Fruit fly (Drosophila melanogaster): Measurements from ENCODE around the gene CG1116.

The CG1116 gene

dm6 chr3R:5256462-5257146 lies 37.1 kb downstream of the CG1116 start, which contains the start of the genes Enoph and Hph (continued):
- peak; percentile 47 for TF ChIP-seq hbn (GFP tag; IDR thresholded peaks at IDR 0.05; ENCODE audit: partially characterized antibody)
- TF ChIP-seq CG6254 (GFP tag; optimal IDR thresholded peaks at IDR 0.05) = peak; percentile 32
- peak; percentile 56 for TF ChIP-seq fd96Cb (tag; optimal IDR thresholded peaks at IDR 0.05)
- no peak for TF ChIP-seq CG11398 (GFP tag; optimal IDR thresholded peaks at IDR 0.05)
- TF ChIP-seq zf30C (GFP tag; optimal IDR thresholded peaks at IDR 0.05) = no peak
- TF ChIP-seq gcm2 (GFP tag; optimal IDR thresholded peaks at IDR 0.05) = peak; percentile 40
- peak; percentile 71; the same call in 1 of the 2 replicates for TF ChIP-seq unc-4 (GFP tag; IDR thresholded peaks at IDR 0.05; ENCODE audit: partially characterized antibody)
- TF ChIP-seq CG7556 (GFP tag; optimal IDR thresholded peaks at IDR 0.05) = peak; percentile 58
- no peak for TF ChIP-seq MTF-1 (GFP tag; optimal IDR thresholded peaks at IDR 0.05; ENCODE audit: borderline replicate concordance)
- peak; percentile 79 for TF ChIP-seq lilli (GFP tag; optimal IDR thresholded peaks at IDR 0.05)
- TF ChIP-seq CG9876 (GFP tag; optimal IDR thresholded peaks at IDR 0.05) = peak; percentile 11
- TF ChIP-seq Opbp (GFP tag; IDR thresholded peaks at IDR 0.05; ENCODE audit: partially characterized antibody) = peak; percentile 83
- TF ChIP-seq Ets65A (GFP tag) = peak; percentile 95
- peak; percentile 75 for TF ChIP-seq CG17829 (tag; optimal IDR thresholded peaks at IDR 0.05)
- TF ChIP-seq CG7372 (GFP tag; IDR thresholded peaks at IDR 0.05) = no peak
- TF ChIP-seq D19B (GFP tag; optimal IDR thresholded peaks at IDR 0.05) = peak; percentile 31
- TF ChIP-seq cg (GFP tag; optimal IDR thresholded peaks at IDR 0.05) = no peak
- peak; percentile 62 for TF ChIP-seq Antp (GFP tag; optimal IDR thresholded peaks at IDR 0.05)
- no peak for TF ChIP-seq run (tag; optimal IDR thresholded peaks at IDR 0.05)
- peak; percentile 65 for TF ChIP-seq sug (tag; optimal IDR thresholded peaks at IDR 0.05)
- peak; percentile 45 for TF ChIP-seq stwl (tag; optimal IDR thresholded peaks at IDR 0.05)
- TF ChIP-seq mld (GFP tag; IDR thresholded peaks at IDR 0.05; ENCODE audit: partially characterized antibody) = peak; percentile 48; the same call in 1 of the 3 replicates
- no peak for TF ChIP-seq aop (GFP tag; IDR thresholded peaks at IDR 0.05)
- TF ChIP-seq sna (GFP tag; IDR thresholded peaks at IDR 0.05; ENCODE audit: partially characterized antibody) = peak; percentile 57; the same call in 1 of the 2 replicates
- no peak for TF ChIP-seq CG6765 (GFP tag; optimal IDR thresholded peaks at IDR 0.05)
- peak; percentile 35 for TF ChIP-seq CG3995 (GFP tag; optimal IDR thresholded peaks at IDR 0.05)
- no peak for TF ChIP-seq B-H1 (GFP tag; IDR thresholded peaks at IDR 0.05)
- no peak for TF ChIP-seq pan (optimal IDR thresholded peaks at IDR 0.05)
- peak in 1 of 2 experiments; percentile 42 for TF ChIP-seq pan (GFP tag; optimal IDR thresholded peaks at IDR 0.05 in 1 of 2, IDR thresholded peaks at IDR 0.05 in 1 of 2)
- peak; percentile 66 for TF ChIP-seq Max (GFP tag; optimal IDR thresholded peaks at IDR 0.05)
- no peak for TF ChIP-seq gt (GFP tag; IDR thresholded peaks at IDR 0.05)
- peak; percentile 55 for TF ChIP-seq CG8924 (tag; optimal IDR thresholded peaks at IDR 0.05)
- TF ChIP-seq CG10267 (tag; optimal IDR thresholded peaks at IDR 0.05) = peak; percentile 90
- TF ChIP-seq HHEX (GFP tag; optimal IDR thresholded peaks at IDR 0.05) = peak; percentile 48
- no peak for TF ChIP-seq eyg (GFP tag; optimal IDR thresholded peaks at IDR 0.05)
- TF ChIP-seq Ssrp (tag; optimal IDR thresholded peaks at IDR 0.05) = peak; percentile 41
- TF ChIP-seq CG18011 (GFP tag; optimal IDR thresholded peaks at IDR 0.05) = no peak
- TF ChIP-seq CG15269 (tag; optimal IDR thresholded peaks at IDR 0.05) = peak; percentile 67
- no peak for TF ChIP-seq pros (GFP tag; optimal IDR thresholded peaks at IDR 0.05)
- 0 out of 2 replicates have a peak, but pooled peaks have one; percentile 30 for TF ChIP-seq chm (GFP tag; IDR thresholded peaks at IDR 0.05)
- TF ChIP-seq CG15073 (GFP tag; optimal IDR thresholded peaks at IDR 0.05) = no peak
- TF ChIP-seq CG12071 (GFP tag; optimal IDR thresholded peaks at IDR 0.05) = no peak
- TF ChIP-seq tx (GFP tag; optimal IDR thresholded peaks at IDR 0.05) = peak; percentile 51
- no peak for TF ChIP-seq Hr39 (optimal IDR thresholded peaks at IDR 0.05)
- peak; percentile 59 for TF ChIP-seq tio (GFP tag; optimal IDR thresholded peaks at IDR 0.05)
- no peak for TF ChIP-seq cad (GFP tag; optimal IDR thresholded peaks at IDR 0.05)
- TF ChIP-seq klu (GFP tag; IDR thresholded peaks at IDR 0.05) = peak; percentile 59
- TF ChIP-seq nerfin-1 (tag; optimal IDR thresholded peaks at IDR 0.05) = peak; percentile 13
- TF ChIP-seq pita (GFP tag; optimal IDR thresholded peaks at IDR 0.05) = no peak
- peak; percentile 25 for TF ChIP-seq crc (GFP tag; optimal IDR thresholded peaks at IDR 0.05)
